Worm (Caenorhabditis elegans): ENCODE measurements around the gene frpr-17.

- TF ChIP-seq fkh-10 (GFP tag; optimal IDR thresholded peaks at IDR 0.05) (no peak), nhr-76 (tag; optimal IDR thresholded peaks at IDR 0.05) (no peak), dmd-9 (GFP tag; IDR thresholded peaks at IDR 0.05) (no peak), nhr-10 (tag; optimal IDR thresholded peaks at IDR 0.05) (no peak), tag-97 (GFP tag; IDR thresholded peaks at IDR 0.05) (no peak), F10B5.3 (tag; optimal IDR thresholded peaks at IDR 0.05) (no peak), nhr-237 (tag; optimal IDR thresholded peaks at IDR 0.05) (no peak), ZK546.5 (tag; optimal IDR thresholded peaks at IDR 0.05) (no peak), unc-62 (GFP tag; optimal IDR thresholded peaks at IDR 0.05 in 1 of 2) (no peak), unc-62 (tag; optimal IDR thresholded peaks at IDR 0.05) (no peak), hmg-1.1 (GFP tag; IDR thresholded peaks at IDR 0.05) (no peak), aly-2 (tag; optimal IDR thresholded peaks at IDR 0.05) (no peak)
Measured at ce11 chrX:14424673-14425072, 18.8 kb downstream of the frpr-17 start, which contains the start of gene F23D12.11.

All from whole organism, L4 larva.